Worm (Caenorhabditis elegans): ENCODE measurements around the gene M60.7.

DNA sequence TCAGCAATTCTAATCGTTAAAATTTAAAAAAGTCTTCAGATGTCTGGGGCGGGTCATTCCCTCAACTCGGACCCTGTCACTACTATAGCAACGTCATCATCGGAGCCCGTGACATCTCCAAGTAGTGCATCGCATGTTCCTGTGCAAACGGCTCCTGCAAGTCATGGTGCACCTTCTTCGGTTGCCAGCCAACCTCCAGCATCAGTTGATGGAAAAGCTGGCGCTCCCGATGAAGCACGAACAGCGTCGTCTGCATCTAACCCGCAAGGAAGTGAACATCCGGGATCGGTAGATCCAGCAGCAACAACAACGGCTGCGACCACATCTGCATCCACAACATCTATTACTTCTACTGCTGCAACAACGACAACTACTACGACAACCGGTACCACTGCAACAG, 33.6 kb upstream of the M60.7 start, which contains the start of gene R09F10.3:
- no peak for TF ChIP-seq W03F9.2 (tag; optimal IDR thresholded peaks at IDR 0.05)
- no peak for TF ChIP-seq him-1 (tag; optimal IDR thresholded peaks at IDR 0.05)
- no peak for TF ChIP-seq dao-5 (tag; optimal IDR thresholded peaks at IDR 0.05)

Data from whole organism, L4/young adult.